Fruit fly (Drosophila melanogaster) whole organism, pupa: ENCODE data around the gene Nlg4.
A peak's percentile ranks its signal among the peaks of the same experiment; 100 is the strongest.

Experiments
- CG10348 ChIP-seq: fragments of 200-800 bp; sonication (Bioruptor generic); IDR thresholded peaks from 2 replicates; pipeline ENCODE4 v1.3.6; 2022; ENCODE audit warnings: missing biosample characterization, missing genetic modification characterization
- CG12605 ChIP-seq: fragments of 200-800 bp; sonication (Bioruptor generic); IDR thresholded peaks from 2 replicates; pipeline ENCODE4 v1.3.6; 2022; ENCODE audit warnings: missing biosample characterization, missing genetic modification characterization
- CG13204 ChIP-seq: fragments of 200-800 bp; sonication (Bioruptor generic); optimal IDR thresholded peaks from 2 replicates; lab custom pipeline; 2018; ENCODE audit warnings: missing biosample characterization, mild to moderate bottlenecking, missing genetic modification characterization, moderate library complexity
- CG14655 ChIP-seq: fragments of 200-800 bp; sonication (Bioruptor generic); optimal IDR thresholded peaks from 3 replicates; lab custom pipeline; 2017; ENCODE audit warnings: mild to moderate bottlenecking, missing biosample characterization, missing genetic modification reagents, missing genetic modification characterization
- CG15710 ChIP-seq: fragments of 200-800 bp; sonication (Bioruptor generic); optimal IDR thresholded peaks from 2 replicates; lab custom pipeline; 2018; ENCODE audit warnings: missing biosample characterization, mild to moderate bottlenecking, missing genetic modification characterization, moderate library complexity
- CG17806 ChIP-seq: fragments of 200-800 bp; sonication (Bioruptor generic); optimal IDR thresholded peaks from 2 replicates; lab custom pipeline; 2018; ENCODE audit warnings: missing biosample characterization, mild to moderate bottlenecking, missing genetic modification characterization, moderate library complexity
- CG32121 ChIP-seq: fragments of 200-800 bp; sonication (Bioruptor generic); IDR thresholded peaks from 2 replicates; pipeline ENCODE4 v1.3.6; 2022; ENCODE audit warnings: missing biosample characterization, missing genetic modification characterization
- CG34367 ChIP-seq: fragments of 200-800 bp; sonication (Bioruptor generic); optimal IDR thresholded peaks from 2 replicates; lab custom pipeline; 2018; ENCODE audit warnings: missing biosample characterization, mild to moderate bottlenecking, missing genetic modification characterization
- CG4496 ChIP-seq: fragments of 200-800 bp; sonication (Bioruptor generic); IDR thresholded peaks from 3 replicates; pipeline ENCODE4 v1.3.6; 2022; ENCODE audit warnings: missing biosample characterization, missing genetic modification characterization
- CG8159 ChIP-seq: fragments of 200-800 bp; sonication (Bioruptor generic); optimal IDR thresholded peaks from 3 replicates; lab custom pipeline; 2018; ENCODE audit warnings: missing biosample characterization, mild to moderate bottlenecking, missing genetic modification characterization, moderate library complexity
- CG8301 ChIP-seq: fragments of 200-800 bp; sonication (Bioruptor generic); optimal IDR thresholded peaks from 2 replicates; lab custom pipeline; 2018; ENCODE audit warnings: missing biosample characterization, mild to moderate bottlenecking, missing genetic modification characterization
- CG9948 ChIP-seq: fragments of 200-800 bp; sonication (Bioruptor generic); optimal IDR thresholded peaks from 2 replicates; lab custom pipeline; 2018; ENCODE audit warnings: missing biosample characterization, mild to moderate bottlenecking, missing genetic modification characterization, moderate library complexity
- D1 ChIP-seq: fragments of 200-800 bp; sonication (Bioruptor generic); optimal IDR thresholded peaks from 2 replicates; lab custom pipeline; 2018; ENCODE audit warnings: missing biosample characterization, mild to moderate bottlenecking, missing genetic modification characterization, moderate library complexity
- EcR ChIP-seq: fragments of 200-800 bp; sonication (Bioruptor generic); optimal IDR thresholded peaks from 3 replicates; lab custom pipeline; 2019; ENCODE audit warnings: missing biosample characterization, missing genetic modification characterization, mild to moderate bottlenecking, moderate library complexity, missing genetic modification reagents
- Ets98B ChIP-seq: fragments of 200-800 bp; sonication (Bioruptor generic); IDR thresholded peaks from 2 replicates; pipeline ENCODE4 v1.3.6; 2022; ENCODE audit warnings: missing biosample characterization, missing genetic modification characterization
- Pif1A ChIP-seq: fragments of 200-800 bp; sonication (Bioruptor generic); optimal IDR thresholded peaks from 3 replicates; lab custom pipeline; 2016; ENCODE audit warnings: missing biosample characterization, missing genetic modification characterization
- Pif1B ChIP-seq: fragments of 200-800 bp; sonication (Bioruptor generic); optimal IDR thresholded peaks from 3 replicates; lab custom pipeline; 2016; ENCODE audit warnings: missing biosample characterization, missing genetic modification characterization
- Snoo ChIP-seq: fragments of 200-800 bp; sonication (Bioruptor generic); optimal IDR thresholded peaks from 3 replicates; lab custom pipeline; 2017; ENCODE audit warnings: missing biosample characterization, mild to moderate bottlenecking, missing genetic modification characterization, inconsistent platforms
- fd96Ca ChIP-seq: fragments of 200-800 bp; sonication (Bioruptor generic); IDR thresholded peaks from 3 replicates; pipeline ENCODE4 v1.3.6; 2022; ENCODE audit warnings: missing biosample characterization, missing genetic modification characterization
- gl ChIP-seq: fragments of 200-800 bp; sonication (Bioruptor generic); optimal IDR thresholded peaks from 2 replicates; lab custom pipeline; 2018; ENCODE audit warnings: missing biosample characterization, mild to moderate bottlenecking, missing genetic modification characterization
- rn ChIP-seq: fragments of 200-800 bp; sonication (Bioruptor generic); IDR thresholded peaks from 2 replicates; pipeline ENCODE4 v1.3.6; 2022; ENCODE audit warnings: missing biosample characterization, missing genetic modification characterization

The Nlg4 gene

dm6 chr3R:20262927-20263644 is 58.5 kb downstream of the Nlg4 start:
- no peak for TF ChIP-seq Ets98B (GFP tag; lab: Robert Waterston, UW)
- no peak for TF ChIP-seq CG13204 (GFP tag; lab: Kevin White, UChicago)
- no peak for TF ChIP-seq D1
- TF ChIP-seq CG9948 (tag; lab: Kevin White, UChicago) = no peak
- TF ChIP-seq EcR (GFP tag; lab: Kevin White, UChicago) = no peak
- no peak for TF ChIP-seq Pif1B
- TF ChIP-seq CG4496 = no peak
- no peak for TF ChIP-seq CG14655 (GFP tag; lab: Kevin White, UChicago)
- TF ChIP-seq CG32121 = no peak
- TF ChIP-seq CG17806 = no peak
- no peak for TF ChIP-seq CG10348
- TF ChIP-seq Snoo (tag; lab: Kevin White, UChicago) = no peak
- TF ChIP-seq Pif1A (GFP tag; lab: Kevin White, UChicago) = no peak
- TF ChIP-seq CG34367 (tag; lab: Kevin White, UChicago) = no peak
- TF ChIP-seq CG8301 (tag; lab: Kevin White, UChicago) = no peak
- no peak for TF ChIP-seq CG15710 (tag; lab: Kevin White, UChicago)
- no peak for TF ChIP-seq gl

dm6 chr3R:20263793-20264483 is 59.3 kb downstream of the Nlg4 start:
- TF ChIP-seq CG9948 (tag; lab: Kevin White, UChicago) (no peak), Ets98B (GFP tag; lab: Robert Waterston, UW) (no peak), CG34367 (tag; lab: Kevin White, UChicago) (no peak), Pif1A (GFP tag; lab: Kevin White, UChicago) (no peak), gl (peak; percentile 17), rn (no peak), CG12605 (GFP tag; lab: Robert Waterston, UW) (no peak), CG13204 (GFP tag; lab: Kevin White, UChicago) (no peak), CG8159 (tag; lab: Kevin White, UChicago) (peak; percentile 25), CG10348 (no peak), CG8301 (tag; lab: Kevin White, UChicago) (no peak), CG32121 (no peak), fd96Ca (GFP tag; lab: Robert Waterston, UW) (no peak), EcR (GFP tag; lab: Kevin White, UChicago) (peak; percentile 47), Pif1B (no peak), CG4496 (no peak), Snoo (tag; lab: Kevin White, UChicago) (no peak), D1 (no peak), CG15710 (tag; lab: Kevin White, UChicago) (no peak), CG14655 (GFP tag; lab: Kevin White, UChicago) (no peak), CG17806 (no peak)

DNA sequence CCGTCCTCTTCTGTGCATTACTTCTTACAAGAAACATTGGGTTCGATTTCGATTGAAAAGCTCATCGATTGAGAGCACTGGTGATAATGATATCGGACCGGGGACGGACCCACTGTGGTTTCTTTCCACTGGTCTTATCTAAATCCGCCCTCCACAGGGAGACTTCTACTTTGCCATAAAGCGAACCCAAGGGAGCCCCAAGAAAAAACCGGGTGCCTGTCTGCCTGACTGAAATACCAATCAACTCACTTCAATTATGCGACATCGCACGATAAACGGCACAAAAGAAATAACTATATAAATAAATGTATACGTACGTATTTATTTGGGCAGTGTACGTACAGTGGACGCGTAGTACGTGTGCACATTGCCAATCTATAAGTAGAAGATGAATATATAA is 60.2 kb downstream of the Nlg4 start:
- TF ChIP-seq CG17806 (no peak), Ets98B (GFP tag; lab: Robert Waterston, UW) (0 out of 2 replicates have a peak, but pooled peaks have one; percentile 15), Pif1A (GFP tag; lab: Kevin White, UChicago) (no peak), fd96Ca (GFP tag; lab: Robert Waterston, UW) (peak; percentile 44; the same call in 1 of the 3 replicates), CG8159 (tag; lab: Kevin White, UChicago) (peak; percentile 29), D1 (no peak), EcR (GFP tag; lab: Kevin White, UChicago) (no peak), CG14655 (GFP tag; lab: Kevin White, UChicago) (no peak), CG15710 (tag; lab: Kevin White, UChicago) (no peak), Pif1B (no peak), Snoo (tag; lab: Kevin White, UChicago) (peak; percentile 7), CG8301 (tag; lab: Kevin White, UChicago) (no peak), CG13204 (GFP tag; lab: Kevin White, UChicago) (no peak), CG32121 (no peak), CG4496 (0 out of 3 replicates have a peak, but pooled peaks have one; percentile 8), CG9948 (tag; lab: Kevin White, UChicago) (peak; percentile 15)

- TF ChIP-seq Pif1B (no peak), CG14655 (GFP tag; lab: Kevin White, UChicago) (peak; percentile 37), CG8301 (tag; lab: Kevin White, UChicago) (peak; percentile 14)
Measured at dm6 chr3R:20265239-20265846, 60.7 kb downstream of the Nlg4 start.

DNA sequence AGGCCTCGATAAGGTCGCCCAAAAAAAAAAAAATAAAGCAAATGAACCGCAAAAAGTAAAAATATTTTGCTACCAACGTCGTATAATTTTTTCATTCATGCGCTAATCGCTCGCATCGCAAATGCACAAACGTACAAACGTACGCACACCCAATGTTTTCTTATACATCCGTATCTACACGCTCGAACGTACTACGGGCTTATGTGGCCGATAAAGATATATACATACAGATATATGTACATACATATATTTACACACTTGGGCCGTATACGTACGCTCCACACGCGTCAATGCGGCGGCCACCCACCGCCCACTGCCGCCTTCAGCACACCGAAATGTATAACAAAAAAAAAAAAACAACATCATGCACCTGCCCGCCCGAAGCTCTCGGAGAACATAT is 61.4 kb downstream of the Nlg4 start:
- TF ChIP-seq fd96Ca (GFP tag; lab: Robert Waterston, UW) (0 out of 3 replicates have a peak, but pooled peaks have one; percentile 17), EcR (GFP tag; lab: Kevin White, UChicago) (no peak)

dm6 chr3R:20273568-20273967 is 69.0 kb downstream of the Nlg4 start:
- TF ChIP-seq D1 = no peak
- TF ChIP-seq fd96Ca (GFP tag; lab: Robert Waterston, UW) = no peak
- TF ChIP-seq CG8159 (tag; lab: Kevin White, UChicago) = no peak
- no peak for TF ChIP-seq CG4496
- TF ChIP-seq Ets98B (GFP tag; lab: Robert Waterston, UW) = no peak
- TF ChIP-seq Pif1B = no peak
- no peak for TF ChIP-seq Snoo (tag; lab: Kevin White, UChicago)
- no peak for TF ChIP-seq CG15710 (tag; lab: Kevin White, UChicago)
- no peak for TF ChIP-seq CG34367 (tag; lab: Kevin White, UChicago)
- TF ChIP-seq rn = no peak
- TF ChIP-seq EcR (GFP tag; lab: Kevin White, UChicago) = no peak
- TF ChIP-seq CG17806 = no peak
- no peak for TF ChIP-seq CG13204 (GFP tag; lab: Kevin White, UChicago)
- no peak for TF ChIP-seq CG9948 (tag; lab: Kevin White, UChicago)
- TF ChIP-seq CG12605 (GFP tag; lab: Robert Waterston, UW) = no peak
- TF ChIP-seq CG14655 (GFP tag; lab: Kevin White, UChicago) = no peak
- TF ChIP-seq gl = no peak
